Fruit fly (Drosophila melanogaster) whole organism, pupa: ENCODE results near the gene PIG-U.

Experiments
- CG10348 ChIP-seq: fragments of 200-800 bp; sonication (Bioruptor generic); IDR thresholded peaks from 2 replicates; pipeline ENCODE4 v1.3.6; 2022; ENCODE audit warnings: missing biosample characterization, missing genetic modification characterization
- CG12605 ChIP-seq: fragments of 200-800 bp; sonication (Bioruptor generic); IDR thresholded peaks from 2 replicates; pipeline ENCODE4 v1.3.6; 2022; ENCODE audit warnings: missing biosample characterization, missing genetic modification characterization
- CG13204 ChIP-seq: fragments of 200-800 bp; sonication (Bioruptor generic); optimal IDR thresholded peaks from 2 replicates; lab custom pipeline; 2018; ENCODE audit warnings: missing biosample characterization, mild to moderate bottlenecking, missing genetic modification characterization, moderate library complexity
- CG14655 ChIP-seq: fragments of 200-800 bp; sonication (Bioruptor generic); optimal IDR thresholded peaks from 3 replicates; lab custom pipeline; 2017; ENCODE audit warnings: mild to moderate bottlenecking, missing biosample characterization, missing genetic modification reagents, missing genetic modification characterization
- CG15710 ChIP-seq: fragments of 200-800 bp; sonication (Bioruptor generic); optimal IDR thresholded peaks from 2 replicates; lab custom pipeline; 2018; ENCODE audit warnings: missing biosample characterization, mild to moderate bottlenecking, missing genetic modification characterization, moderate library complexity
- CG17806 ChIP-seq: fragments of 200-800 bp; sonication (Bioruptor generic); optimal IDR thresholded peaks from 2 replicates; lab custom pipeline; 2018; ENCODE audit warnings: missing biosample characterization, mild to moderate bottlenecking, missing genetic modification characterization, moderate library complexity
- CG32121 ChIP-seq: fragments of 200-800 bp; sonication (Bioruptor generic); IDR thresholded peaks from 2 replicates; pipeline ENCODE4 v1.3.6; 2022; ENCODE audit warnings: missing biosample characterization, missing genetic modification characterization
- CG34367 ChIP-seq: fragments of 200-800 bp; sonication (Bioruptor generic); optimal IDR thresholded peaks from 2 replicates; lab custom pipeline; 2018; ENCODE audit warnings: missing biosample characterization, mild to moderate bottlenecking, missing genetic modification characterization
- CG4496 ChIP-seq: fragments of 200-800 bp; sonication (Bioruptor generic); IDR thresholded peaks from 3 replicates; pipeline ENCODE4 v1.3.6; 2022; ENCODE audit warnings: missing biosample characterization, missing genetic modification characterization
- CG8159 ChIP-seq: fragments of 200-800 bp; sonication (Bioruptor generic); optimal IDR thresholded peaks from 3 replicates; lab custom pipeline; 2018; ENCODE audit warnings: missing biosample characterization, mild to moderate bottlenecking, missing genetic modification characterization, moderate library complexity
- CG8301 ChIP-seq: fragments of 200-800 bp; sonication (Bioruptor generic); optimal IDR thresholded peaks from 2 replicates; lab custom pipeline; 2018; ENCODE audit warnings: missing biosample characterization, mild to moderate bottlenecking, missing genetic modification characterization
- CG9948 ChIP-seq: fragments of 200-800 bp; sonication (Bioruptor generic); optimal IDR thresholded peaks from 2 replicates; lab custom pipeline; 2018; ENCODE audit warnings: missing biosample characterization, mild to moderate bottlenecking, missing genetic modification characterization, moderate library complexity
- D1 ChIP-seq: fragments of 200-800 bp; sonication (Bioruptor generic); optimal IDR thresholded peaks from 2 replicates; lab custom pipeline; 2018; ENCODE audit warnings: missing biosample characterization, mild to moderate bottlenecking, missing genetic modification characterization, moderate library complexity
- EcR ChIP-seq: fragments of 200-800 bp; sonication (Bioruptor generic); optimal IDR thresholded peaks from 3 replicates; lab custom pipeline; 2019; ENCODE audit warnings: missing biosample characterization, missing genetic modification characterization, mild to moderate bottlenecking, moderate library complexity, missing genetic modification reagents
- Ets98B ChIP-seq: fragments of 200-800 bp; sonication (Bioruptor generic); IDR thresholded peaks from 2 replicates; pipeline ENCODE4 v1.3.6; 2022; ENCODE audit warnings: missing biosample characterization, missing genetic modification characterization
- Pif1A ChIP-seq: fragments of 200-800 bp; sonication (Bioruptor generic); optimal IDR thresholded peaks from 3 replicates; lab custom pipeline; 2016; ENCODE audit warnings: missing biosample characterization, missing genetic modification characterization
- Pif1B ChIP-seq: fragments of 200-800 bp; sonication (Bioruptor generic); optimal IDR thresholded peaks from 3 replicates; lab custom pipeline; 2016; ENCODE audit warnings: missing biosample characterization, missing genetic modification characterization
- Snoo ChIP-seq: fragments of 200-800 bp; sonication (Bioruptor generic); optimal IDR thresholded peaks from 3 replicates; lab custom pipeline; 2017; ENCODE audit warnings: missing biosample characterization, mild to moderate bottlenecking, missing genetic modification characterization, inconsistent platforms
- fd96Ca ChIP-seq: fragments of 200-800 bp; sonication (Bioruptor generic); IDR thresholded peaks from 3 replicates; pipeline ENCODE4 v1.3.6; 2022; ENCODE audit warnings: missing biosample characterization, missing genetic modification characterization
- gl ChIP-seq: fragments of 200-800 bp; sonication (Bioruptor generic); optimal IDR thresholded peaks from 2 replicates; lab custom pipeline; 2018; ENCODE audit warnings: missing biosample characterization, mild to moderate bottlenecking, missing genetic modification characterization
- rn ChIP-seq: fragments of 200-800 bp; sonication (Bioruptor generic); IDR thresholded peaks from 2 replicates; pipeline ENCODE4 v1.3.6; 2022; ENCODE audit warnings: missing biosample characterization, missing genetic modification characterization

PIG-U gene

dm6 chr2L:8538449-8539050 lies 23.7 kb downstream of the PIG-U start:
- TF ChIP-seq CG34367 (no peak), Pif1B (GFP tag; lab: Kevin White, UChicago) (no peak), CG15710 (tag; lab: Kevin White, UChicago) (no peak), D1 (tag; lab: Kevin White, UChicago) (no peak)

dm6 chr2L:8541469-8542233 lies 26.8 kb downstream of the PIG-U start, which contains the start of gene Sema1a:
Gene Sema1a (plus strand): TSS chr2L:8542147.
- peak; percentile 71 for TF ChIP-seq Snoo (tag; lab: Kevin White, UChicago)
- peak; percentile 74; the same call in 2 of the 3 replicates for TF ChIP-seq CG4496 (GFP tag; lab: Robert Waterston, UW)
- TF ChIP-seq gl (tag; lab: Kevin White, UChicago): no peak
- peak; percentile 44 for TF ChIP-seq D1 (tag; lab: Kevin White, UChicago)
- TF ChIP-seq CG15710 (tag; lab: Kevin White, UChicago): peak; percentile 9
- TF ChIP-seq fd96Ca (GFP tag; lab: Robert Waterston, UW): no peak
- TF ChIP-seq CG10348 (GFP tag; lab: Robert Waterston, UW): no peak
- TF ChIP-seq CG32121: peak; percentile 56; the same call in 1 of the 2 replicates
- peak; percentile 24 for TF ChIP-seq Pif1B (GFP tag; lab: Kevin White, UChicago)
- peak; percentile 53 for TF ChIP-seq CG8159 (tag; lab: Kevin White, UChicago)
- peak; percentile 71 for TF ChIP-seq Ets98B
- TF ChIP-seq CG8301: peak; percentile 51
- TF ChIP-seq Pif1A: peak; percentile 19
- TF ChIP-seq CG14655 (GFP tag; lab: Kevin White, UChicago): peak; percentile 44
- TF ChIP-seq rn (GFP tag; lab: Robert Waterston, UW): no peak
- TF ChIP-seq CG17806 (tag; lab: Kevin White, UChicago): peak; percentile 26
- TF ChIP-seq CG9948 (tag; lab: Kevin White, UChicago): peak; percentile 39
- peak; percentile 74 for TF ChIP-seq CG12605 (GFP tag; lab: Robert Waterston, UW)
- no peak for TF ChIP-seq CG13204 (GFP tag; lab: Kevin White, UChicago)
- no peak for TF ChIP-seq EcR
- TF ChIP-seq CG34367: peak; percentile 49

- TF ChIP-seq CG32121 (no peak), CG17806 (tag; lab: Kevin White, UChicago) (no peak), CG9948 (tag; lab: Kevin White, UChicago) (no peak), CG13204 (GFP tag; lab: Kevin White, UChicago) (no peak), CG12605 (GFP tag; lab: Robert Waterston, UW) (no peak), CG15710 (tag; lab: Kevin White, UChicago) (no peak), Ets98B (no peak), CG14655 (GFP tag; lab: Kevin White, UChicago) (no peak), Pif1A (no peak), CG8301 (no peak)
Observed at dm6 chr2L:8542234-8542572, 27.3 kb downstream of the PIG-U start.

- TF ChIP-seq CG17806 (tag; lab: Kevin White, UChicago) (no peak), CG4496 (GFP tag; lab: Robert Waterston, UW) (no peak), CG32121 (no peak), Ets98B (no peak), rn (GFP tag; lab: Robert Waterston, UW) (no peak), gl (tag; lab: Kevin White, UChicago) (no peak), CG9948 (tag; lab: Kevin White, UChicago) (no peak), D1 (tag; lab: Kevin White, UChicago) (no peak), CG14655 (GFP tag; lab: Kevin White, UChicago) (no peak), CG8159 (tag; lab: Kevin White, UChicago) (no peak), CG12605 (GFP tag; lab: Robert Waterston, UW) (no peak), Pif1B (GFP tag; lab: Kevin White, UChicago) (no peak), CG15710 (tag; lab: Kevin White, UChicago) (no peak), CG34367 (no peak), EcR (no peak), Pif1A (no peak)
- TF ChIP-seq, all 21 proteins: peak for 0
Observed at dm6 chr2L:8542639-8543038, 27.7 kb downstream of the PIG-U start.

dm6 chr2L:8543102-8543501 lies 28.2 kb downstream of the PIG-U start:
- TF ChIP-seq CG4496 (GFP tag; lab: Robert Waterston, UW) (peak; percentile 69), CG15710 (tag; lab: Kevin White, UChicago) (no peak), CG32121 (peak; percentile 40; the same call in 1 of the 2 replicates), CG8159 (tag; lab: Kevin White, UChicago) (no peak), Pif1B (GFP tag; lab: Kevin White, UChicago) (no peak), CG17806 (tag; lab: Kevin White, UChicago) (no peak), D1 (tag; lab: Kevin White, UChicago) (peak; percentile 36), gl (tag; lab: Kevin White, UChicago) (no peak)
